Fruit fly (Drosophila melanogaster) whole organism, pupa: ENCODE results near the gene pum.
A peak's percentile ranks its signal among the peaks of the same experiment; 100 is the strongest.

ENCODE experiments used
- CG10348 ChIP-seq: fragments of 200-800 bp; sonication (Bioruptor generic); IDR thresholded peaks from 2 replicates; pipeline ENCODE4 v1.3.6; 2022; ENCODE audit warnings: missing biosample characterization, missing genetic modification characterization
- CG12605 ChIP-seq: fragments of 200-800 bp; sonication (Bioruptor generic); IDR thresholded peaks from 2 replicates; pipeline ENCODE4 v1.3.6; 2022; ENCODE audit warnings: missing biosample characterization, missing genetic modification characterization
- CG13204 ChIP-seq: fragments of 200-800 bp; sonication (Bioruptor generic); optimal IDR thresholded peaks from 2 replicates; lab custom pipeline; 2018; ENCODE audit warnings: missing biosample characterization, mild to moderate bottlenecking, missing genetic modification characterization, moderate library complexity
- CG14655 ChIP-seq: fragments of 200-800 bp; sonication (Bioruptor generic); optimal IDR thresholded peaks from 3 replicates; lab custom pipeline; 2017; ENCODE audit warnings: mild to moderate bottlenecking, missing biosample characterization, missing genetic modification reagents, missing genetic modification characterization
- CG15710 ChIP-seq: fragments of 200-800 bp; sonication (Bioruptor generic); optimal IDR thresholded peaks from 2 replicates; lab custom pipeline; 2018; ENCODE audit warnings: missing biosample characterization, mild to moderate bottlenecking, missing genetic modification characterization, moderate library complexity
- CG17806 ChIP-seq: fragments of 200-800 bp; sonication (Bioruptor generic); optimal IDR thresholded peaks from 2 replicates; lab custom pipeline; 2018; ENCODE audit warnings: missing biosample characterization, mild to moderate bottlenecking, missing genetic modification characterization, moderate library complexity
- CG32121 ChIP-seq: fragments of 200-800 bp; sonication (Bioruptor generic); IDR thresholded peaks from 2 replicates; pipeline ENCODE4 v1.3.6; 2022; ENCODE audit warnings: missing biosample characterization, missing genetic modification characterization
- CG34367 ChIP-seq: fragments of 200-800 bp; sonication (Bioruptor generic); optimal IDR thresholded peaks from 2 replicates; lab custom pipeline; 2018; ENCODE audit warnings: missing biosample characterization, mild to moderate bottlenecking, missing genetic modification characterization
- CG4496 ChIP-seq: fragments of 200-800 bp; sonication (Bioruptor generic); IDR thresholded peaks from 3 replicates; pipeline ENCODE4 v1.3.6; 2022; ENCODE audit warnings: missing biosample characterization, missing genetic modification characterization
- CG8159 ChIP-seq: fragments of 200-800 bp; sonication (Bioruptor generic); optimal IDR thresholded peaks from 3 replicates; lab custom pipeline; 2018; ENCODE audit warnings: missing biosample characterization, mild to moderate bottlenecking, missing genetic modification characterization, moderate library complexity
- CG8301 ChIP-seq: fragments of 200-800 bp; sonication (Bioruptor generic); optimal IDR thresholded peaks from 2 replicates; lab custom pipeline; 2018; ENCODE audit warnings: missing biosample characterization, mild to moderate bottlenecking, missing genetic modification characterization
- CG9948 ChIP-seq: fragments of 200-800 bp; sonication (Bioruptor generic); optimal IDR thresholded peaks from 2 replicates; lab custom pipeline; 2018; ENCODE audit warnings: missing biosample characterization, mild to moderate bottlenecking, missing genetic modification characterization, moderate library complexity
- D1 ChIP-seq: fragments of 200-800 bp; sonication (Bioruptor generic); optimal IDR thresholded peaks from 2 replicates; lab custom pipeline; 2018; ENCODE audit warnings: missing biosample characterization, mild to moderate bottlenecking, missing genetic modification characterization, moderate library complexity
- EcR ChIP-seq: fragments of 200-800 bp; sonication (Bioruptor generic); optimal IDR thresholded peaks from 3 replicates; lab custom pipeline; 2019; ENCODE audit warnings: missing biosample characterization, missing genetic modification characterization, mild to moderate bottlenecking, moderate library complexity, missing genetic modification reagents
- Ets98B ChIP-seq: fragments of 200-800 bp; sonication (Bioruptor generic); IDR thresholded peaks from 2 replicates; pipeline ENCODE4 v1.3.6; 2022; ENCODE audit warnings: missing biosample characterization, missing genetic modification characterization
- Pif1A ChIP-seq: fragments of 200-800 bp; sonication (Bioruptor generic); optimal IDR thresholded peaks from 3 replicates; lab custom pipeline; 2016; ENCODE audit warnings: missing biosample characterization, missing genetic modification characterization
- Pif1B ChIP-seq: fragments of 200-800 bp; sonication (Bioruptor generic); optimal IDR thresholded peaks from 3 replicates; lab custom pipeline; 2016; ENCODE audit warnings: missing biosample characterization, missing genetic modification characterization
- Snoo ChIP-seq: fragments of 200-800 bp; sonication (Bioruptor generic); optimal IDR thresholded peaks from 3 replicates; lab custom pipeline; 2017; ENCODE audit warnings: missing biosample characterization, mild to moderate bottlenecking, missing genetic modification characterization, inconsistent platforms
- fd96Ca ChIP-seq: fragments of 200-800 bp; sonication (Bioruptor generic); IDR thresholded peaks from 3 replicates; pipeline ENCODE4 v1.3.6; 2022; ENCODE audit warnings: missing biosample characterization, missing genetic modification characterization
- gl ChIP-seq: fragments of 200-800 bp; sonication (Bioruptor generic); optimal IDR thresholded peaks from 2 replicates; lab custom pipeline; 2018; ENCODE audit warnings: missing biosample characterization, mild to moderate bottlenecking, missing genetic modification characterization
- rn ChIP-seq: fragments of 200-800 bp; sonication (Bioruptor generic); IDR thresholded peaks from 2 replicates; pipeline ENCODE4 v1.3.6; 2022; ENCODE audit warnings: missing biosample characterization, missing genetic modification characterization

pum gene

dm6 chr3R:9140165-9140564 lies 97.3 kb downstream of the pum start:
- TF ChIP-seq CG13204 (GFP tag; lab: Kevin White, UChicago): no peak
- no peak for TF ChIP-seq CG8159
- no peak for TF ChIP-seq CG34367 (tag; lab: Kevin White, UChicago)
- no peak for TF ChIP-seq fd96Ca
- no peak for TF ChIP-seq rn (GFP tag; lab: Robert Waterston, UW)
- no peak for TF ChIP-seq EcR
- TF ChIP-seq CG9948 (tag; lab: Kevin White, UChicago): no peak
- TF ChIP-seq D1 (tag; lab: Kevin White, UChicago): no peak
- TF ChIP-seq CG14655 (GFP tag; lab: Kevin White, UChicago): no peak
- TF ChIP-seq, all 21 proteins: peak for 0

DNA sequence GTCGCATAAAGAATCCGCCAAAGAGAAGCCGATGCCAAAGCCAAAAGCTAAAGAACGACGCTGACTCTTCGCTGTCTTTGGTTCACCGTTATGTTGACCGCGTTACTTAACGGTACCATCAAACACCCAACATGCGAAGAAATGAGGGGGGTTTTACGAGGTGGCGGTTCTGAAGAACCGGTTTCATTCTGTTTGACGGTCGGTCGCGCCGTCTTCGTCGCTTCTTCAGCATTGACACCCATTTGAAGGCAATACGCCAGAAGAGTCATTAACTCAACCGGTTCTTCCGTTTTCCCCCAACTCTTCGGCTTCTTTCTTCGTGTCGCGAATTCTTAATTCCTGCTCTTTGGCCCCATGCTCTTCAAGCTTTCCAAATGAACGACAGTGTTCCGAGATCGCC lies 99.2 kb downstream of the pum start:
- TF ChIP-seq EcR (peak; percentile 42), CG8159 (no peak), Pif1B (no peak), Snoo (tag; lab: Kevin White, UChicago) (no peak)
- TF ChIP-seq, all 21 proteins: peak for 1

- TF ChIP-seq EcR: peak; percentile 99
- no peak for TF ChIP-seq CG10348 (GFP tag; lab: Robert Waterston, UW)
- no peak for TF ChIP-seq Pif1A (GFP tag; lab: Kevin White, UChicago)
- no peak for TF ChIP-seq gl (tag; lab: Kevin White, UChicago)
Measured at dm6 chr3R:9135141-9135540, 102.3 kb downstream of the pum start.

DNA sequence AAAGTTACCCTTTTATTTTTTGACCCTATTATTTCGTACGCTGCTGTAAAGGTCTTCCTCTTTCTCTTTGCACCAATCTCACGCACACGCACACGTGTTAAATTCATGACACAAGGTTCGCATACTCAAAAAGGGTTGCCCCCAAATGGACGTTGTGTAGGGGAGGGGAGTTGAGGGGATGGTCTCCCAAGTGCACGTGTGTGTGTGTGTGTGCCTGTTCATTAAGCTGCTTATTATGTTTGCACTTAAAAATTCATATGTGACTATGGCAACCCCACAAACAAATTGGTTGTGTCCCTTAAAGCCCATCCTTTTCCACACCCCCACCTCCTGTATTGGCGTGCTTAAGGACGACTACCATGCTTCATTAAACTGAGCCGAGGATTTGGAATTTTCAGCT lies 104.2 kb downstream of the pum start:
- TF ChIP-seq gl (tag; lab: Kevin White, UChicago): no peak
- TF ChIP-seq CG9948 (tag; lab: Kevin White, UChicago): no peak
- TF ChIP-seq CG12605 (GFP tag; lab: Robert Waterston, UW): no peak
- no peak for TF ChIP-seq rn (GFP tag; lab: Robert Waterston, UW)
- no peak for TF ChIP-seq Ets98B (GFP tag; lab: Robert Waterston, UW)
- no peak for TF ChIP-seq Snoo (tag; lab: Kevin White, UChicago)
- no peak for TF ChIP-seq fd96Ca
- no peak for TF ChIP-seq Pif1A (GFP tag; lab: Kevin White, UChicago)
- TF ChIP-seq Pif1B: no peak
- TF ChIP-seq CG14655 (GFP tag; lab: Kevin White, UChicago): no peak
- no peak for TF ChIP-seq CG34367 (tag; lab: Kevin White, UChicago)
- TF ChIP-seq CG17806 (tag; lab: Kevin White, UChicago): no peak
- TF ChIP-seq CG10348 (GFP tag; lab: Robert Waterston, UW): no peak
- TF ChIP-seq CG8159: no peak
- TF ChIP-seq CG8301 (tag; lab: Kevin White, UChicago): no peak
- no peak for TF ChIP-seq CG32121 (GFP tag; lab: Robert Waterston, UW)
- TF ChIP-seq CG4496: no peak

- TF ChIP-seq CG12605 (GFP tag; lab: Robert Waterston, UW) (no peak), CG34367 (tag; lab: Kevin White, UChicago) (no peak), gl (tag; lab: Kevin White, UChicago) (no peak), CG8159 (no peak), CG32121 (GFP tag; lab: Robert Waterston, UW) (no peak), EcR (no peak)
Measured at dm6 chr3R:9131466-9131865, 106.0 kb downstream of the pum start.

DNA sequence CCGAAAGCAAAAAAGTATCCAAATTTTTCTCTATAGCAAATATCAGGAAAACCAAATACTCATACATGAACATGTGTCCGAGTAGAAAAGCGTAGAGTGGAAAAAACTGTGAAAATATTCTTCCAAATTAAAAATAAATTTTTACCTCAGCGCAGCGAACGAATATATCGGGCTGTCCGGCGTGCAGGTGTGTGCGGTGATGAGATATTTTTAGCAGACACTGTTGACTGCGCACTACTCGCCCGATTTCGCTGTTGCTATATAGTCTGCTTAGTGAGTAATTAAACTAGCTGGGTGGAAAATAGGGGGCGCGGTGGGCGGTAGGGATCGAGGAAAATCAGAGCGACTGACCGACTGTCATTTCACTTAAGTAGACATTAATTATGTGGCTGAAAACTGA lies 107.3 kb downstream of the pum start:
- no peak for TF ChIP-seq CG12605 (GFP tag; lab: Robert Waterston, UW)
- no peak for TF ChIP-seq CG14655 (GFP tag; lab: Kevin White, UChicago)
- no peak for TF ChIP-seq Pif1A (GFP tag; lab: Kevin White, UChicago)
- TF ChIP-seq CG13204 (GFP tag; lab: Kevin White, UChicago): no peak
- TF ChIP-seq CG4496: no peak
- no peak for TF ChIP-seq Snoo (tag; lab: Kevin White, UChicago)
- no peak for TF ChIP-seq CG15710 (tag; lab: Kevin White, UChicago)
- no peak for TF ChIP-seq CG34367 (tag; lab: Kevin White, UChicago)
- TF ChIP-seq Ets98B (GFP tag; lab: Robert Waterston, UW): no peak
- no peak for TF ChIP-seq gl (tag; lab: Kevin White, UChicago)
- no peak for TF ChIP-seq CG10348 (GFP tag; lab: Robert Waterston, UW)
- TF ChIP-seq CG8301 (tag; lab: Kevin White, UChicago): no peak
- no peak for TF ChIP-seq CG17806 (tag; lab: Kevin White, UChicago)
- no peak for TF ChIP-seq CG9948 (tag; lab: Kevin White, UChicago)
- no peak for TF ChIP-seq CG8159
- TF ChIP-seq EcR: no peak
- TF ChIP-seq Pif1B: no peak
- TF ChIP-seq fd96Ca: no peak
- TF ChIP-seq rn (GFP tag; lab: Robert Waterston, UW): no peak

dm6 chr3R:9126902-9127625 lies 110.4 kb downstream of the pum start:
- no peak for TF ChIP-seq CG13204 (GFP tag; lab: Kevin White, UChicago)
- TF ChIP-seq CG14655 (GFP tag; lab: Kevin White, UChicago): no peak
- no peak for TF ChIP-seq fd96Ca
- no peak for TF ChIP-seq CG8159
- no peak for TF ChIP-seq gl (tag; lab: Kevin White, UChicago)
- TF ChIP-seq Snoo (tag; lab: Kevin White, UChicago): no peak
- no peak for TF ChIP-seq CG10348 (GFP tag; lab: Robert Waterston, UW)
- TF ChIP-seq Ets98B (GFP tag; lab: Robert Waterston, UW): no peak
- no peak for TF ChIP-seq EcR
- no peak for TF ChIP-seq CG15710 (tag; lab: Kevin White, UChicago)
- TF ChIP-seq Pif1A (GFP tag; lab: Kevin White, UChicago): no peak
- TF ChIP-seq CG34367 (tag; lab: Kevin White, UChicago): no peak
- no peak for TF ChIP-seq CG4496
- TF ChIP-seq CG32121 (GFP tag; lab: Robert Waterston, UW): no peak
- no peak for TF ChIP-seq rn (GFP tag; lab: Robert Waterston, UW)
